Worm (Caenorhabditis elegans) whole organism, L4 larva: ENCODE results near the gene Y66D12A.21.
A peak's percentile ranks its signal among the peaks of the same experiment; 100 is the strongest.

Experiments used
- D1046.2 ChIP-seq: fragments of 200-800 bp; sonication (Bioruptor generic); IDR thresholded peaks from 2 replicates; pipeline ENCODE4 v1.3.6; 2022; ENCODE audit warnings: missing genetic modification characterization, missing compliant biosample characterization
- F10B5.3 ChIP-seq: sonication (generic microtip); optimal IDR thresholded peaks from 2 replicates; lab custom pipeline; 2016; ENCODE audit warnings: mild to moderate bottlenecking, missing genetic modification characterization, missing compliant biosample characterization
- F26F4.8 ChIP-seq: fragments of 200-800 bp; sonication (Bioruptor generic); conservative IDR thresholded peaks from 2 replicates; pipeline ENCODE4 v1.3.6; 2022; ENCODE audit warnings: missing genetic modification characterization, missing compliant biosample characterization
- R02D3.7 ChIP-seq: fragments of 150-350 bp; sonication (generic microtip); optimal IDR thresholded peaks from 3 replicates; lab custom pipeline; 2014; ENCODE audit warnings: missing biosample characterization, missing genetic modification characterization
- T20F7.1 ChIP-seq: fragments of 200-800 bp; sonication (Bioruptor generic); optimal IDR thresholded peaks from 2 replicates; lab custom pipeline; 2018; ENCODE audit warnings: mild to moderate bottlenecking, missing genetic modification characterization, missing compliant biosample characterization
- aha-1 ChIP-seq: fragments of 150-350 bp; peaks from one replicate; lab custom pipeline; 2014; ENCODE audit warnings: missing biosample characterization, missing genetic modification characterization
- aly-2 ChIP-seq: sonication (generic microtip); optimal IDR thresholded peaks from 2 replicates; lab custom pipeline; 2018; ENCODE audit warnings: missing biosample characterization, missing genetic modification characterization
- ama-1 ChIP-seq: fragments of 150-350 bp; optimal IDR thresholded peaks from 2 replicates; lab custom pipeline; 2014; ENCODE audit warnings: inconsistent platforms, mixed read lengths
- ceh-28 ChIP-seq: fragments of 150-350 bp; optimal IDR thresholded peaks from 2 replicates; lab custom pipeline; 2014; ENCODE audit warnings: missing biosample characterization, missing genetic modification reagents, missing genetic modification characterization
- cey-2 ChIP-seq: sonication (generic microtip); optimal IDR thresholded peaks from 3 replicates; lab custom pipeline; 2017; ENCODE audit warnings: missing genetic modification characterization, mild to moderate bottlenecking, missing compliant biosample characterization, antibody characterized with exemption, borderline replicate concordance; ENCODE audit not compliant: insufficient read depth
- daf-19 ChIP-seq: fragments of 200-800 bp; sonication (Bioruptor generic); conservative IDR thresholded peaks from 2 replicates; pipeline ENCODE4 v1.3.6; 2022; ENCODE audit warnings: missing genetic modification characterization, missing compliant biosample characterization
- daf-8 ChIP-seq: fragments of 200-800 bp; sonication (Bioruptor generic); IDR thresholded peaks from 2 replicates; pipeline ENCODE4 v1.3.6; 2022; ENCODE audit warnings: missing genetic modification characterization, missing compliant biosample characterization
- dmd-6 ChIP-seq: fragments of 200-800 bp; sonication (Bioruptor generic); IDR thresholded peaks from 2 replicates; pipeline ENCODE4 v1.3.6; 2022; ENCODE audit warnings: missing genetic modification reagents, missing genetic modification characterization, missing compliant biosample characterization
- dmd-8 ChIP-seq: fragments of 200-800 bp; sonication (Bioruptor generic); IDR thresholded peaks from 2 replicates; pipeline ENCODE4 v1.3.6; 2022; ENCODE audit warnings: missing genetic modification characterization, missing compliant biosample characterization
- gei-8 ChIP-seq: fragments of 200-800 bp; sonication (Bioruptor generic); optimal IDR thresholded peaks from 2 replicates; lab custom pipeline; 2018; ENCODE audit warnings: mild to moderate bottlenecking, missing genetic modification characterization, missing compliant biosample characterization
- hif-1 ChIP-seq, 2 experiments: sonication (generic microtip); optimal IDR thresholded peaks; 2 replicates each; lab custom pipeline; 2016 to 2017; ENCODE audit warnings: missing compliant biosample characterization in 2 of 2, missing genetic modification characterization in 2 of 2, missing genetic modification reagents in 2 of 2, missing genotype in 2 of 2, mild to moderate bottlenecking in 1 of 2
- lin-13 ChIP-seq: fragments of 150-350 bp; optimal IDR thresholded peaks from 2 replicates; lab custom pipeline; 2014; ENCODE audit warnings: missing biosample characterization, missing genetic modification reagents, missing genetic modification characterization
- lin-15B ChIP-seq: fragments of 150-350 bp; sonication (generic microtip); optimal IDR thresholded peaks from 3 replicates; lab custom pipeline; 2014; ENCODE audit warnings: missing biosample characterization, missing genetic modification characterization
- lin-38 ChIP-seq: fragments of 200-800 bp; sonication (Bioruptor generic); IDR thresholded peaks from 2 replicates; pipeline ENCODE4 v1.3.6; 2022; ENCODE audit warnings: missing genetic modification reagents, missing genetic modification characterization, missing compliant biosample characterization
- mdl-1 ChIP-seq, 2 experiments: fragments of 150-350 bp in 1 of 2; sonication (generic microtip) in 1 of 2; optimal IDR thresholded peaks; 2 replicates each; lab custom pipeline; 2014 to 2017; ENCODE audit warnings: missing biosample characterization in 2 of 2, missing genetic modification characterization in 2 of 2
- mep-1 ChIP-seq: fragments of 150-350 bp; sonication (generic microtip); optimal IDR thresholded peaks from 3 replicates; lab custom pipeline; 2014; ENCODE audit warnings: missing biosample characterization, missing genetic modification characterization
- mes-2 ChIP-seq: sonication (generic microtip); optimal IDR thresholded peaks from 2 replicates; lab custom pipeline; 2016; ENCODE audit warnings: missing genotype, mild to moderate bottlenecking, missing genetic modification characterization, missing compliant biosample characterization; ENCODE audit not compliant: poor library complexity, severe bottlenecking
- nhr-111 ChIP-seq: fragments of 200-800 bp; sonication (Bioruptor generic); optimal IDR thresholded peaks from 2 replicates; lab custom pipeline; 2018; ENCODE audit warnings: mild to moderate bottlenecking, missing genetic modification characterization, missing compliant biosample characterization
- nhr-6 ChIP-seq: fragments of 150-350 bp; optimal IDR thresholded peaks from 2 replicates; lab custom pipeline; 2014; ENCODE audit warnings: missing biosample characterization, missing genetic modification characterization
- nhr-76 ChIP-seq: fragments of 150-350 bp; optimal IDR thresholded peaks from 2 replicates; lab custom pipeline; 2014; ENCODE audit warnings: missing biosample characterization, missing genetic modification characterization
- nhr-77 ChIP-seq: fragments of 150-350 bp; optimal IDR thresholded peaks from 2 replicates; lab custom pipeline; 2014; ENCODE audit warnings: missing biosample characterization, missing genetic modification characterization
- pha-4 ChIP-seq, 2 experiments: fragments of 150-350 bp in 1 of 2; fragments of 200-800 bp in 1 of 2; sonication (Bioruptor generic) in 1 of 2; IDR thresholded peaks in 1 of 2; optimal IDR thresholded peaks in 1 of 2; 2 replicates each; pipeline versions ENCODE4 v1.3.6 to Lab custom; 2014 to 2022; ENCODE audit warnings: missing genetic modification characterization in 2 of 2, missing genetic modification reagents in 2 of 2, missing biosample characterization in 1 of 2, missing compliant biosample characterization in 1 of 2
- snpc-4 ChIP-seq: fragments of 150-350 bp; optimal IDR thresholded peaks from 2 replicates; lab custom pipeline; 2014; ENCODE audit warnings: missing biosample characterization, missing genetic modification characterization
- tra-1 ChIP-seq: fragments of 200-800 bp; sonication (Bioruptor generic); IDR thresholded peaks from 2 replicates; pipeline ENCODE4 v1.3.6; 2022; ENCODE audit warnings: missing genetic modification reagents, missing genetic modification characterization, missing compliant biosample characterization
- unc-62 ChIP-seq, 3 experiments: fragments of 150-350 bp in 1 of 3; sonication (generic microtip); optimal IDR thresholded peaks in 2 of 3; peaks in 1 of 3; 1 replicate in 1 of 3; 2 replicates in 2 of 3; lab custom pipeline; 2014 to 2017; ENCODE audit warnings: missing biosample characterization in 3 of 3, missing genetic modification characterization in 3 of 3, missing genetic modification reagents in 3 of 3, missing genotype in 1 of 3
- ztf-11 ChIP-seq: fragments of 150-350 bp; optimal IDR thresholded peaks from 2 replicates; lab custom pipeline; 2014; ENCODE audit warnings: missing biosample characterization, missing genetic modification characterization
- ztf-7 ChIP-seq: fragments of 150-350 bp; optimal IDR thresholded peaks from 2 replicates; lab custom pipeline; 2014; ENCODE audit warnings: missing biosample characterization, missing genetic modification characterization

The Y66D12A.21 gene

ce11 chrIII:11496496-11496895 lies 8.6 kb downstream of the Y66D12A.21 start, which contains the start of gene Y66D12A.24 (continued):
- 0 out of 2 replicates have a peak, but pooled peaks have one; percentile 41 for TF ChIP-seq pha-4 (GFP tag; IDR thresholded peaks at IDR 0.05; lab: Robert Waterston, UW)
- no peak for TF ChIP-seq pha-4 (tag; optimal IDR thresholded peaks at IDR 0.05; lab: Kevin White, UChicago)
- TF ChIP-seq ceh-28 (tag; lab: Kevin White, UChicago), result no peak
- TF ChIP-seq lin-38 (GFP tag; lab: Robert Waterston, UW), result peak; percentile 50
- TF ChIP-seq F26F4.8, result no peak
- TF ChIP-seq tra-1 (GFP tag; lab: Robert Waterston, UW), result 0 out of 2 replicates have a peak, but pooled peaks have one; percentile 20
- TF ChIP-seq dmd-6 (GFP tag; lab: Robert Waterston, UW), result peak; percentile 71
- TF ChIP-seq dmd-8 (GFP tag; lab: Robert Waterston, UW), result no peak

ce11 chrIII:11492489-11492888 lies 12.6 kb downstream of the Y66D12A.21 start:
- TF ChIP-seq nhr-77 (tag; lab: Kevin White, UChicago) (no peak), aha-1 (peak; percentile 90)

ce11 chrIII:11490221-11490620 lies 14.9 kb downstream of the Y66D12A.21 start:
- TF ChIP-seq mes-2 (tag; lab: Kevin White, UChicago) (no peak), snpc-4 (tag; lab: Kevin White, UChicago) (no peak), unc-62 (GFP tag; optimal IDR thresholded peaks at IDR 0.05 in 1 of 2; lab: Kevin White, UChicago) (peak in 1 of 2 experiments; percentile 40), unc-62 (tag; optimal IDR thresholded peaks at IDR 0.05; lab: Kevin White, UChicago) (no peak)

ce11 chrIII:11489601-11490000 lies 15.5 kb downstream of the Y66D12A.21 start:
- TF ChIP-seq aly-2 (tag; lab: Kevin White, UChicago) (no peak), R02D3.7 (no peak), lin-15B (tag; lab: Kevin White, UChicago) (no peak), gei-8 (GFP tag; lab: Kevin White, UChicago) (no peak), lin-13 (GFP tag; lab: Kevin White, UChicago) (no peak), T20F7.1 (GFP tag; lab: Kevin White, UChicago) (no peak), ama-1 (no peak), unc-62 (GFP tag; optimal IDR thresholded peaks at IDR 0.05 in 1 of 2; lab: Kevin White, UChicago) (no peak), unc-62 (tag; optimal IDR thresholded peaks at IDR 0.05; lab: Kevin White, UChicago) (no peak), nhr-6 (tag; lab: Kevin White, UChicago) (no peak), mep-1 (tag; lab: Kevin White, UChicago) (no peak), mdl-1 (tag; optimal IDR thresholded peaks at IDR 0.05; lab: Kevin White, UChicago) (no peak), F10B5.3 (no peak), daf-19 (no peak), ztf-11 (tag; lab: Kevin White, UChicago) (no peak), dmd-8 (GFP tag; lab: Robert Waterston, UW) (no peak), D1046.2 (GFP tag; lab: Robert Waterston, UW) (no peak), nhr-76 (no peak), cey-2 (tag; lab: Kevin White, UChicago) (no peak), ztf-7 (tag; lab: Kevin White, UChicago) (no peak), daf-8 (no peak)

- TF ChIP-seq aha-1, result peak; percentile 94
- TF ChIP-seq nhr-111, result no peak
- TF ChIP-seq ceh-28 (tag; lab: Kevin White, UChicago), result no peak
- TF ChIP-seq hif-1 (tag; optimal IDR thresholded peaks at IDR 0.05; lab: Kevin White, UChicago), result no peak
These were observed 16.3 kb downstream of the Y66D12A.21 start for ce11 chrIII:11488662-11489349.
